Worm (Caenorhabditis elegans) whole organism, L2 larva: ENCODE results near the gene C08F1.12.

ENCODE experiments used
- ZK546.5 ChIP-seq: sonication (generic microtip); optimal IDR thresholded peaks from 2 replicates; lab custom pipeline; 2017; ENCODE audit warnings: missing biosample characterization, missing genetic modification characterization
- ama-1 ChIP-seq: fragments of 150-350 bp; optimal IDR thresholded peaks from 2 replicates; lab custom pipeline; 2018; ENCODE audit warnings: inconsistent platforms
- blmp-1 ChIP-seq: sonication (generic microtip); optimal IDR thresholded peaks from 2 replicates; lab custom pipeline; 2017; ENCODE audit warnings: missing genetic modification characterization, mild to moderate bottlenecking, missing compliant biosample characterization, antibody characterized with exemption, moderate library complexity; ENCODE audit not compliant: insufficient read depth
- ceh-82 ChIP-seq: fragments of 150-350 bp; optimal IDR thresholded peaks from 2 replicates; lab custom pipeline; 2014; ENCODE audit warnings: missing biosample characterization, missing genetic modification characterization
- gmeb-1 ChIP-seq: fragments of 150-350 bp; optimal IDR thresholded peaks from 2 replicates; lab custom pipeline; 2014; ENCODE audit warnings: missing biosample characterization, missing genetic modification characterization
- lin-39 ChIP-seq: fragments of 150-350 bp; optimal IDR thresholded peaks from 2 replicates; lab custom pipeline; 2014; ENCODE audit warnings: missing biosample characterization, missing genetic modification reagents, missing genetic modification characterization
- nhr-10 ChIP-seq: sonication (generic microtip); optimal IDR thresholded peaks from 2 replicates; lab custom pipeline; 2017; ENCODE audit warnings: missing biosample characterization, missing genetic modification characterization
- nhr-11 ChIP-seq: fragments of 150-350 bp; optimal IDR thresholded peaks from 2 replicates; lab custom pipeline; 2014; ENCODE audit warnings: missing biosample characterization, missing genetic modification characterization
- nhr-12 ChIP-seq: fragments of 150-350 bp; optimal IDR thresholded peaks from 2 replicates; lab custom pipeline; 2014; ENCODE audit warnings: missing biosample characterization, missing genetic modification characterization
- nhr-237 ChIP-seq: fragments of 150-350 bp; optimal IDR thresholded peaks from 2 replicates; lab custom pipeline; 2014; ENCODE audit warnings: missing biosample characterization, missing genetic modification characterization
- snpc-4 ChIP-seq: fragments of 150-350 bp; optimal IDR thresholded peaks from 2 replicates; lab custom pipeline; 2014; ENCODE audit warnings: missing biosample characterization, missing genetic modification characterization
- unc-39 ChIP-seq: fragments of 150-350 bp; optimal IDR thresholded peaks from 2 replicates; lab custom pipeline; 2014; ENCODE audit warnings: missing biosample characterization, missing genetic modification characterization
- unc-62 ChIP-seq: fragments of 150-350 bp; optimal IDR thresholded peaks from 2 replicates; lab custom pipeline; 2014; ENCODE audit warnings: missing biosample characterization, missing genetic modification reagents, missing genetic modification characterization
- ztf-4 ChIP-seq: fragments of 150-350 bp; optimal IDR thresholded peaks from 2 replicates; lab custom pipeline; 2014; ENCODE audit warnings: missing biosample characterization, missing genetic modification characterization

- TF ChIP-seq nhr-237 (tag; lab: Kevin White, UChicago) (no peak), unc-62 (GFP tag; lab: Kevin White, UChicago) (no peak), nhr-10 (no peak), unc-39 (tag; lab: Kevin White, UChicago) (no peak), nhr-11 (no peak), ama-1 (lab: Kevin White, UChicago) (no peak), lin-39 (tag; lab: Kevin White, UChicago) (no peak), nhr-12 (tag; lab: Kevin White, UChicago) (no peak), blmp-1 (tag; lab: Kevin White, UChicago) (no peak), ceh-82 (no peak), ZK546.5 (tag; lab: Kevin White, UChicago) (no peak), gmeb-1 (tag; lab: Kevin White, UChicago) (no peak), ztf-4 (tag; lab: Kevin White, UChicago) (no peak), snpc-4 (tag; lab: Kevin White, UChicago) (no peak)
These were observed 24.0 kb upstream of the C08F1.12 start, which contains the start of gene math-40 for ce11 chrII:1830182-1830682.
